Worm (Caenorhabditis elegans): Measurements from ENCODE around the gene ZK792.1.

The ZK792.1 gene

DNA sequence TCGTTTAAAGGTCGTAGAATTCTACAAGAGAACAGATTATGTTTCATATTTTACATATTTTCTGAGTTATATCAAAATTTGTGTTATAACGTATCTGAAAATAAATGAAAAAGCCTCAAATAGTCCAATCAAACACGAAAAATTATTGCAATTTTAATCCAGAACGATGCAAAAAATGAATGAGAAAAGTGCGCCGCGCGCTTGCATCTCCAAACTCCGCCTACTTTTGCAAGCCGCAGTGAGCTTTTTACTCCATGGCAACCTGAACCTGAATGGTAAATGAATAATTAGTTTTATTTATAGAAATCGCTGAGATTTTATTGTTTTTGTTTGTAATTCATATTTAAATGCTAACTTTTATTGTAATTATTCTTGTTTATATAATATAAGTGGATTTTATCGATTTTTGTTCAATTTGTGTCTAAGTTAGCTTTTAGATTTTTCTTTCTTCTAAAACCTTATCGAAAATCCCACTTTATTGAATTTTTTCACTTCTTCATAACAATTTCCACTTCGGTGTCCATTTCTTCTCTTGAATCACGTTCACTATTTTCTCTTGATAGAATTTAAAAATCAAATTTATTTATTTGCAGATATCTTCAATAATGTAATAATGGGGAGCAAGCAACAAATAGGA lies 3.4 kb upstream of the ZK792.1 start, which contains the start of gene ZK809.5:
Gene ZK809.5, plus strand, starts transcription at position 587 of the 637 bp plus-strand sequence.
- TF ChIP-seq ama-1 (optimal IDR thresholded peaks at IDR 0.05) (no peak), elt-2 (tag; optimal IDR thresholded peaks at IDR 0.05) (peak; percentile 9), ceh-6 (GFP tag; optimal IDR thresholded peaks at IDR 0.05) (no peak), nfya-1 (tag; optimal IDR thresholded peaks at IDR 0.05) (peak; percentile 12), pag-3 (tag; optimal IDR thresholded peaks at IDR 0.05; ENCODE audit: borderline replicate concordance) (no peak)

DNA sequence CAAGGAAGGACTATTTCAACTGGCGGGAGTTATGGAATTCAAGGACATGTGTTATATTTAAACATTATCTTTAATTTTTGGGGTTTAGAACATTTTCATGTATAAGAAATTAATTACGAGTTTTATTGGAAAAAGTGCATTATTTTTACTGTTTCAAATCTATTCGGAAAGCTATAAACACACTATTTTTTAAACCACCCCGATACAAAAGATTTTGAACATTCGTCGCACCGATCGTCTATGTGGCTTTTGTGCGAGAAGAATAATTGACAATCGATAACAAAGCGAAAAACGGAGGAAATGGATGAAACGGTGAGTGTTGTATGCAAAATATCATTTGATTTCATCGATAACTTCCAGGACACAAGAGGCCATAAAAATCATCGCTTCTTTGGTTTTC lies 5.4 kb downstream of the ZK792.1 start, which contains the start of gene ZK809.9:
Gene ZK809.9, plus strand, starts transcription at position 301 of the 400 bp plus-strand sequence.
- TF ChIP-seq odd-2 (tag; optimal IDR thresholded peaks at IDR 0.05) (no peak), K09A11.1 (tag; optimal IDR thresholded peaks at IDR 0.05; ENCODE audit: insufficient read depth) (no peak), fkh-10 (GFP tag; optimal IDR thresholded peaks at IDR 0.05) (no peak), pag-3 (tag; optimal IDR thresholded peaks at IDR 0.05; ENCODE audit: borderline replicate concordance) (no peak), hlh-8 (tag; optimal IDR thresholded peaks at IDR 0.05) (no peak), pax-1 (tag; optimal IDR thresholded peaks at IDR 0.05) (no peak), fkh-6 (tag; optimal IDR thresholded peaks at IDR 0.05) (no peak), che-1 (tag; optimal IDR thresholded peaks at IDR 0.05) (no peak), hlh-13 (GFP tag; optimal IDR thresholded peaks at IDR 0.05) (no peak), Y22D7AL.16 (tag; optimal IDR thresholded peaks at IDR 0.05) (no peak), ceh-24 (tag; optimal IDR thresholded peaks at IDR 0.05) (no peak), syd-9 (tag; optimal IDR thresholded peaks at IDR 0.05) (no peak), fax-1 (tag; optimal IDR thresholded peaks at IDR 0.05) (no peak), dmd-4 (tag; optimal IDR thresholded peaks at IDR 0.05; ENCODE audit: borderline replicate concordance) (no peak)

DNA sequence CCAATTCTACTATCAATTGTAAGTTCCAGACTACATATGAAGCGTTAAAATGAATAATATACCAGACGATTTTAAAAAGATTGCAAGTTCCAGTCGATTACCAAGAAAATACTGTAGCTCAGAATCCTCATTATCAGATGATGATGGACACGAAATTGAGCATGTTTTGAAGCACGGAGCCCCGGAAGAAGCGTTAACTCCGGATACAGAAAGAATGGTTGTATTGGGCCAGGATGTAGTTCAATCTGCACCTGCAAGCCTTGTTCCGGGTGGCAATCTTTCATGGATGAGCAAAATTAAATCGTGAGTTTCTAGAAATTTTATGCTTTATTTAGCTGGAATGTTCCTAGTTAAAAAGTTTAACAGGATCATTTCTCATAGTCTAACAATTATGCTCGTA lies 8.4 kb downstream of the ZK792.1 start, which contains the start of gene atg-4.2:
Gene atg-4.2, plus strand, starts transcription at position 24 of the 400 bp plus-strand sequence.
- TF ChIP-seq ceh-19 (GFP tag; optimal IDR thresholded peaks at IDR 0.05) (no peak), hlh-8 (tag; optimal IDR thresholded peaks at IDR 0.05) (no peak), ceh-2 (tag; optimal IDR thresholded peaks at IDR 0.05) (no peak), zip-5 (tag; optimal IDR thresholded peaks at IDR 0.05) (no peak), ets-4 (tag; optimal IDR thresholded peaks at IDR 0.05) (no peak), ceh-22 (tag; optimal IDR thresholded peaks at IDR 0.05) (no peak), pha-4 (tag; optimal IDR thresholded peaks at IDR 0.05) (no peak), ahr-1 (tag; optimal IDR thresholded peaks at IDR 0.05) (no peak)

DNA sequence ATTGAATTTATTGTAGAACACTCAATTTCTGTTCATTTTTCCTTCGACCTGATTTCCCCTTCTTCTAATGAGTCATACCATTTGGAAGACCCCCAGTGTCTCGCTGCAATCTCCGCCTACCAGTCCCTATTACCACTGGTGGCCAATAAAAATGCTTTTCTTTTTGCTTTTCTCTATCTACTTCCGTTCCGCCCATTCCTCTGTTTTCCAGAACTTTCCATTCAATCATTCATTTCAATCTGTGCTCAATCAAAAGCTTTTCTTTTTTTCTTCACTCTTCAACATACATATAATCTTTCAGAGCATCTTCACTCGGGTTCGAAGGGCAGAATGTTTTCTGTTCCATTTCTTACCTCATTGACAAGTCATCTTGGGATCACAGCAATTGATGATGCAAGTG lies 13.9 kb downstream of the ZK792.1 start, which contains the start of gene inx-8:
Gene inx-8, plus strand, starts transcription at position 301 of the 400 bp plus-strand sequence.
- TF ChIP-seq nhr-11 (tag; optimal IDR thresholded peaks at IDR 0.05): no peak
- no peak for TF ChIP-seq ref-2 (tag; optimal IDR thresholded peaks at IDR 0.05)
- TF ChIP-seq pqm-1 (tag; optimal IDR thresholded peaks at IDR 0.05): no peak
- no peak for TF ChIP-seq hlh-30 (tag; optimal IDR thresholded peaks at IDR 0.05; ENCODE audit: insufficient read depth)
- TF ChIP-seq sox-2 (GFP tag; IDR thresholded peaks at IDR 0.05): no peak
- TF ChIP-seq ceh-2 (tag; optimal IDR thresholded peaks at IDR 0.05): no peak
- TF ChIP-seq dmd-4 (tag; optimal IDR thresholded peaks at IDR 0.05; ENCODE audit: borderline replicate concordance): no peak
- TF ChIP-seq ets-4 (tag; optimal IDR thresholded peaks at IDR 0.05): no peak
- no peak for TF ChIP-seq rnt-1 (tag; optimal IDR thresholded peaks at IDR 0.05)
- no peak for TF ChIP-seq pros-1 (tag; optimal IDR thresholded peaks at IDR 0.05)
- TF ChIP-seq ama-1 (optimal IDR thresholded peaks at IDR 0.05): no peak
- no peak for TF ChIP-seq sox-4 (tag; optimal IDR thresholded peaks at IDR 0.05)

DNA sequence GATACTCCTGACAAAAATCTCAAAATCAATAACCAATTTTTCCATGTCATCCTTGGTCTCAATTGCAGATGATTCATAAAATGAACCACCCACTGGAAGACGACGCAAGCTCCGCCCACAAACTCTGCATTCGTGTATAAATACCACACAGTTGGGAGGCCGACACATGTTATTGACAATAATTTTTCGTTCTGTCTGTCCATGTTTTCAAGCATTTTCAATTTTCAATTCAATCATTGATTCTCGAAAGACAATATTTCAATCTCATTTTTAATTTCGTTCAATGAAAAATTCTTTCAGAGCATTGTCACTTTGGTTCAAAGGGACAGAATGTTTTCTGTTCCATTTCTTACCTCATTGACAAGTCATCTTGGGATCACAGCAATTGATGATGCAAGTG lies 16.4 kb downstream of the ZK792.1 start, which contains the start of gene inx-9:
Gene inx-9, plus strand, starts transcription at position 301 of the 400 bp plus-strand sequence.
- no peak for TF ChIP-seq hlh-15 (tag; optimal IDR thresholded peaks at IDR 0.05)
- no peak for TF ChIP-seq F13H6.1 (tag; optimal IDR thresholded peaks at IDR 0.05)
- no peak for TF ChIP-seq ceh-2 (tag; optimal IDR thresholded peaks at IDR 0.05)
- no peak for TF ChIP-seq C38D4.7 (GFP tag; optimal IDR thresholded peaks at IDR 0.05)
- TF ChIP-seq unc-42 (tag; optimal IDR thresholded peaks at IDR 0.05): no peak
- TF ChIP-seq pha-4 (tag; optimal IDR thresholded peaks at IDR 0.05): no peak
- TF ChIP-seq ceh-19 (GFP tag; optimal IDR thresholded peaks at IDR 0.05): no peak
- TF ChIP-seq ceh-45 (GFP tag; IDR thresholded peaks at IDR 0.05): no peak
- TF ChIP-seq pag-3 (tag; optimal IDR thresholded peaks at IDR 0.05; ENCODE audit: borderline replicate concordance): no peak
- TF ChIP-seq tbx-2 (tag; optimal IDR thresholded peaks at IDR 0.05): no peak
- no peak for TF ChIP-seq dmd-4 (tag; optimal IDR thresholded peaks at IDR 0.05; ENCODE audit: borderline replicate concordance)
- TF ChIP-seq nfya-1 (tag; optimal IDR thresholded peaks at IDR 0.05): no peak
- no peak for TF ChIP-seq dve-1 (tag; optimal IDR thresholded peaks at IDR 0.05)
- no peak for TF ChIP-seq gmeb-2 (tag; optimal IDR thresholded peaks at IDR 0.05)
- no peak for TF ChIP-seq C08G9.2 (tag; optimal IDR thresholded peaks at IDR 0.05)
- no peak for TF ChIP-seq ref-2 (tag; optimal IDR thresholded peaks at IDR 0.05)
- no peak for TF ChIP-seq ceh-30 (tag; optimal IDR thresholded peaks at IDR 0.05)
- TF ChIP-seq ceh-6 (GFP tag; optimal IDR thresholded peaks at IDR 0.05): no peak
- no peak for TF ChIP-seq madf-2 (tag; optimal IDR thresholded peaks at IDR 0.05)
